Fruit fly (Drosophila melanogaster): Measurements from ENCODE around the gene CG14933.

DNA sequence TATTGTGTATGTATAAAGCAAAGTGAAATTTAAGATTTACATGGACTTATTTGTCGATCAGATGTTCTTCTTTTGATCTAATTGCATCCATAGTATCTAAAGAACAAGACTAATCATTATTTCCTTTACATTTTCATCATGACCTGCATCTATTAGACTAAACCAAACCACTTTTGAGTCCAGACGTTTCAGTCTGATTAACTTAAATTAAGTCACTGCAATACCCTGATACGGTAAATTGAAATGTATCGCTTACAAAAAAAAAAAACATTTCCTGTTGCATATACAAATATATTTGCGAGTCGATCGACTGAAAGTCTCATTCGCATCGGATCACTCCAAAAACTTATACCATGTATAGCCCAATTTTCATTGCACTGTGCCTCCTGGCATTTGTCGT, 8.8 kb upstream of the CG14933 start, which contains the start of gene CG45011:
- TF ChIP-seq CG34422 (GFP tag; IDR thresholded peaks at IDR 0.05) = no peak
- no peak for TF ChIP-seq CG11398 (GFP tag; optimal IDR thresholded peaks at IDR 0.05)
- TF ChIP-seq CG9609 (GFP tag; optimal IDR thresholded peaks at IDR 0.05) = no peak
- no peak for TF ChIP-seq pb (GFP tag; optimal IDR thresholded peaks at IDR 0.05)
- no peak for TF ChIP-seq peb (GFP tag; IDR thresholded peaks at IDR 0.05)
